Fruit fly (Drosophila melanogaster) whole organism, embryonic: ENCODE data around the gene Bace.

Experiments used
- CG10431 ChIP-seq: fragments of 200-800 bp; sonication (Bioruptor generic); optimal IDR thresholded peaks from 3 replicates; lab custom pipeline; 2018; ENCODE audit warnings: missing biosample characterization, mild to moderate bottlenecking, missing genetic modification characterization
- CG10959 ChIP-seq: fragments of 200-800 bp; sonication (Bioruptor generic); IDR thresholded peaks from 2 replicates; pipeline ENCODE4 v1.3.6; 2022; ENCODE audit warnings: missing biosample characterization, missing genetic modification characterization
- CG13894 ChIP-seq: fragments of 200-800 bp; sonication (Bioruptor generic); optimal IDR thresholded peaks from 3 replicates; lab custom pipeline; 2018; ENCODE audit warnings: missing biosample characterization, mild to moderate bottlenecking, missing genetic modification characterization, moderate library complexity
- CG15073 ChIP-seq: fragments of 200-800 bp; sonication (Bioruptor generic); optimal IDR thresholded peaks from 2 replicates; lab custom pipeline; 2016; ENCODE audit warnings: missing biosample characterization, missing genetic modification characterization
- CG1647 ChIP-seq: fragments of 200-800 bp; sonication (Bioruptor generic); optimal IDR thresholded peaks from 3 replicates; lab custom pipeline; 2016; ENCODE audit warnings: missing biosample characterization, missing genetic modification characterization
- CG5245 ChIP-seq: fragments of 200-800 bp; sonication (Bioruptor generic); optimal IDR thresholded peaks from 3 replicates; lab custom pipeline; 2016; ENCODE audit warnings: missing biosample characterization, missing genetic modification characterization
- CG6765 ChIP-seq: fragments of 200-800 bp; sonication (Bioruptor generic); optimal IDR thresholded peaks from 3 replicates; lab custom pipeline; 2017; ENCODE audit warnings: missing biosample characterization, mild to moderate bottlenecking, missing genetic modification characterization
- Six4 ChIP-seq: fragments of 200-800 bp; sonication (Bioruptor generic); optimal IDR thresholded peaks from 2 replicates; lab custom pipeline; 2016; ENCODE audit warnings: missing biosample characterization, missing genetic modification characterization
- fru ChIP-seq: fragments of >200 bp; optimal IDR thresholded peaks from 2 replicates; lab custom pipeline; 2017
- gsb-n ChIP-seq: fragments of 200-800 bp; sonication (Bioruptor generic); optimal IDR thresholded peaks from 3 replicates; lab custom pipeline; 2018; ENCODE audit warnings: missing biosample characterization, mild to moderate bottlenecking, missing genetic modification characterization

DNA sequence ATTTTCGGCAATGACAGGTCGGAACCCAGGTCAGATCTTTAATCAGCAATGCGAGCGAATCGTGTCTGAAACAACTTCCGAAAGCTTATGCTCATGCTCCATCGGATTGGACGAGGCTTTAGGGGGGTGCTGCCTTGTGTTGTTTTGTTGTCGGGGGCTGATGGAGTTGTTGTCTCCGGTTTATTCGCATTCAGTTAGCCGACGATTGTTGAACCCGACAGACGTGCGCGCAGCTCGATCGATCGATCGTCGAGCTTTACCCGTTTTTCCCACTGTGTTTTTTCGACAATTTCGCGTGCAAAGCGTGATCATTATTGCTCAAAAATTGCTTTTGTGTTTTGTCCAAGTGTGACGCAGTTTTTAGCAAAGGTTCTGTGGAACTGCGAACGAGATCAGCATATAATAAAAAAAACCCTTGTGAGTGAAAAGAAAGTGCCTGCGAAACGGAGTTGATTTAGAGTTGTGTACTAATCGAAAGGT is 32.9 kb upstream of the Bace start, which contains the start of gene CG17834:
- peak; percentile 40 for TF ChIP-seq CG6765 (GFP tag; lab: Kevin White, UChicago)
- peak; percentile 59 for TF ChIP-seq CG13894
- no peak for TF ChIP-seq Six4 (GFP tag; lab: Kevin White, UChicago)
- TF ChIP-seq CG15073: no peak
- no peak for TF ChIP-seq CG10959
- TF ChIP-seq fru (lab: Kevin White, UChicago): no peak
- no peak for TF ChIP-seq gsb-n (tag; lab: Kevin White, UChicago)
- TF ChIP-seq CG1647: no peak
- TF ChIP-seq CG10431 (GFP tag; lab: Kevin White, UChicago): no peak
- TF ChIP-seq CG5245 (GFP tag; lab: Kevin White, UChicago): no peak
